Worm (Caenorhabditis elegans) whole organism, young adult: Measurements from ENCODE around the gene F13D12.3.
A peak's percentile ranks its signal among the peaks of the same experiment; 100 is the strongest.

ENCODE experiments used
- B0261.1 ChIP-seq: sonication (generic microtip); optimal IDR thresholded peaks from 2 replicates; lab custom pipeline; 2016; ENCODE audit warnings: mild to moderate bottlenecking, missing genetic modification characterization, moderate library complexity, missing compliant biosample characterization
- B0336.3 ChIP-seq: fragments of 200-800 bp; sonication (Bioruptor generic); IDR thresholded peaks from 2 replicates; pipeline ENCODE4 v1.3.6; 2022; ENCODE audit warnings: missing genetic modification characterization, missing compliant biosample characterization
- D2030.7 ChIP-seq: fragments of 200-800 bp; sonication (Bioruptor generic); IDR thresholded peaks from 2 replicates; pipeline ENCODE4 v1.3.6; 2022; ENCODE audit warnings: missing genetic modification reagents, missing genetic modification characterization, missing compliant biosample characterization
- F37B4.10 ChIP-seq: fragments of 200-800 bp; sonication (Bioruptor generic); IDR thresholded peaks from 2 replicates; pipeline ENCODE4 v1.3.6; 2022; ENCODE audit warnings: missing genetic modification characterization, missing compliant biosample characterization
- F39B2.1 ChIP-seq: fragments of 200-800 bp; sonication (Bioruptor generic); IDR thresholded peaks from 2 replicates; pipeline ENCODE4 v1.3.6; 2022; ENCODE audit warnings: missing genetic modification reagents, missing genetic modification characterization, missing compliant biosample characterization
- F52B5.7 ChIP-seq: sonication (generic microtip); optimal IDR thresholded peaks from 2 replicates; lab custom pipeline; 2016; ENCODE audit warnings: mild to moderate bottlenecking, missing genetic modification characterization, missing compliant biosample characterization
- F55B11.4 ChIP-seq: sonication (generic microtip); optimal IDR thresholded peaks from 2 replicates; lab custom pipeline; 2016; ENCODE audit warnings: missing compliant biosample characterization, missing genetic modification characterization, borderline replicate concordance; ENCODE audit not compliant: insufficient read depth
- K12H6.12 ChIP-seq: fragments of 200-800 bp; sonication (Bioruptor generic); optimal IDR thresholded peaks from 2 replicates; lab custom pipeline; 2018; ENCODE audit warnings: mild to moderate bottlenecking, missing genetic modification characterization, missing compliant biosample characterization
- ZK185.1 ChIP-seq: sonication (generic microtip); optimal IDR thresholded peaks from 2 replicates; lab custom pipeline; 2016; ENCODE audit warnings: mild to moderate bottlenecking, missing genetic modification characterization, missing compliant biosample characterization; ENCODE audit not compliant: poor library complexity, severe bottlenecking
- akir-1 ChIP-seq: fragments of 200-800 bp; sonication (Bioruptor generic); optimal IDR thresholded peaks from 2 replicates; lab custom pipeline; 2018; ENCODE audit warnings: mild to moderate bottlenecking, missing genetic modification characterization, moderate library complexity, missing compliant biosample characterization
- ama-1 ChIP-seq, 3 experiments: fragments of 150-350 bp in 1 of 3; sonication (generic microtip) in 2 of 3; optimal IDR thresholded peaks; 2 replicates each; lab custom pipeline; 2014 to 2018; ENCODE audit warnings: missing biosample characterization in 2 of 3, missing genetic modification characterization in 2 of 3, missing genetic modification reagents in 2 of 3
- aptf-3 ChIP-seq: fragments of 200-800 bp; sonication (Bioruptor generic); IDR thresholded peaks from 2 replicates; pipeline ENCODE4 v1.3.6; 2022; ENCODE audit warnings: missing genetic modification characterization, missing compliant biosample characterization
- atf-7 ChIP-seq: sonication (generic microtip); optimal IDR thresholded peaks from 2 replicates; lab custom pipeline; 2017; ENCODE audit warnings: mild to moderate bottlenecking, missing genetic modification characterization, missing compliant biosample characterization
- athp-1 ChIP-seq: sonication (generic microtip); optimal IDR thresholded peaks from 2 replicates; lab custom pipeline; 2017; ENCODE audit warnings: mild to moderate bottlenecking, missing genetic modification characterization, missing compliant biosample characterization
- attf-5 ChIP-seq: fragments of 200-800 bp; sonication (Bioruptor generic); optimal IDR thresholded peaks from 2 replicates; lab custom pipeline; 2018; ENCODE audit warnings: mild to moderate bottlenecking, missing genetic modification characterization, missing compliant biosample characterization
- attf-6 ChIP-seq: fragments of 200-800 bp; sonication (Bioruptor generic); IDR thresholded peaks from 2 replicates; pipeline ENCODE4 v1.3.6; 2022; ENCODE audit warnings: missing genetic modification reagents, missing genetic modification characterization, missing compliant biosample characterization
- ceh-100 ChIP-seq: fragments of 200-800 bp; sonication (Bioruptor generic); IDR thresholded peaks from 2 replicates; pipeline ENCODE4 v1.3.6; 2022; ENCODE audit warnings: missing genetic modification reagents, missing genetic modification characterization, missing compliant biosample characterization
- ceh-27 ChIP-seq: fragments of 200-800 bp; sonication (Bioruptor generic); optimal IDR thresholded peaks from 2 replicates; lab custom pipeline; 2018; ENCODE audit warnings: mild to moderate bottlenecking, missing genetic modification characterization, moderate library complexity, missing compliant biosample characterization
- ceh-40 ChIP-seq: fragments of 200-800 bp; sonication (Bioruptor generic); IDR thresholded peaks from 2 replicates; pipeline ENCODE4 v1.3.6; 2022; ENCODE audit warnings: missing genetic modification characterization, missing compliant biosample characterization
- die-1 ChIP-seq: sonication (generic microtip); optimal IDR thresholded peaks from 2 replicates; lab custom pipeline; 2016; ENCODE audit warnings: missing genotype, mild to moderate bottlenecking, missing genetic modification characterization, missing compliant biosample characterization
- dox-1 ChIP-seq: fragments of 200-800 bp; sonication (Bioruptor generic); IDR thresholded peaks from 2 replicates; pipeline ENCODE4 v1.3.6; 2022; ENCODE audit warnings: missing genetic modification reagents, missing genetic modification characterization, missing compliant biosample characterization
- efl-1 ChIP-seq: fragments of 150-350 bp; optimal IDR thresholded peaks from 2 replicates; lab custom pipeline; 2014; ENCODE audit warnings: missing biosample characterization, missing genetic modification reagents, missing genetic modification characterization
- egl-18 ChIP-seq: fragments of 200-800 bp; sonication (Bioruptor generic); IDR thresholded peaks from 2 replicates; pipeline ENCODE4 v1.3.6; 2022; ENCODE audit warnings: missing genetic modification reagents, missing genetic modification characterization, missing compliant biosample characterization
- egrh-3 ChIP-seq: fragments of 200-800 bp; sonication (Bioruptor generic); IDR thresholded peaks from 2 replicates; pipeline ENCODE4 v1.3.6; 2022; ENCODE audit warnings: missing genetic modification reagents, missing genetic modification characterization, missing compliant biosample characterization
- him-1 ChIP-seq: sonication (generic microtip); optimal IDR thresholded peaks from 2 replicates; lab custom pipeline; 2016; ENCODE audit warnings: missing genotype, missing genetic modification reagents, missing genetic modification characterization, missing compliant biosample characterization
- hlh-12 ChIP-seq: sonication (generic microtip); optimal IDR thresholded peaks from 2 replicates; lab custom pipeline; 2016; ENCODE audit warnings: missing genetic modification characterization, missing compliant biosample characterization
- lin-54 ChIP-seq: fragments of 200-800 bp; sonication (Bioruptor generic); optimal IDR thresholded peaks from 2 replicates; lab custom pipeline; 2018; ENCODE audit warnings: mild to moderate bottlenecking, missing genetic modification characterization, missing compliant biosample characterization
- lsy-27 ChIP-seq: sonication (generic microtip); optimal IDR thresholded peaks from 2 replicates; lab custom pipeline; 2017; ENCODE audit warnings: missing genetic modification characterization, mild to moderate bottlenecking, missing compliant biosample characterization, antibody characterized with exemption, missing genotype, borderline replicate concordance; ENCODE audit not compliant: insufficient read depth
- madf-10 ChIP-seq: sonication (generic microtip); optimal IDR thresholded peaks from 2 replicates; lab custom pipeline; 2016; ENCODE audit warnings: mild to moderate bottlenecking, missing genetic modification characterization, missing compliant biosample characterization
- madf-6 ChIP-seq: fragments of 200-800 bp; sonication (Bioruptor generic); IDR thresholded peaks from 2 replicates; pipeline ENCODE4 v1.3.6; 2022; ENCODE audit warnings: missing genetic modification reagents, missing genetic modification characterization, missing compliant biosample characterization
- mel-28 ChIP-seq: sonication (generic microtip); optimal IDR thresholded peaks from 2 replicates; lab custom pipeline; 2016; ENCODE audit warnings: borderline replicate concordance, mild to moderate bottlenecking, missing genetic modification characterization, missing compliant biosample characterization
- nfya-2 ChIP-seq: fragments of 200-800 bp; sonication (Bioruptor generic); IDR thresholded peaks from 2 replicates; pipeline ENCODE4 v1.3.6; 2022; ENCODE audit warnings: missing genetic modification reagents, missing genetic modification characterization, missing compliant biosample characterization
- nhr-179 ChIP-seq: sonication (generic microtip); optimal IDR thresholded peaks from 2 replicates; lab custom pipeline; 2016; ENCODE audit warnings: mild to moderate bottlenecking, missing genetic modification characterization, missing compliant biosample characterization
- nhr-80 ChIP-seq: sonication (generic microtip); optimal IDR thresholded peaks from 2 replicates; lab custom pipeline; 2016; ENCODE audit warnings: missing genetic modification characterization, missing compliant biosample characterization
- nhr-90 ChIP-seq: sonication (generic microtip); optimal IDR thresholded peaks from 2 replicates; lab custom pipeline; 2016; ENCODE audit warnings: missing genotype, mild to moderate bottlenecking, missing genetic modification characterization, missing compliant biosample characterization
- rec-8 ChIP-seq, 2 experiments: sonication (generic microtip); optimal IDR thresholded peaks; 2 replicates each; lab custom pipeline; 2016; ENCODE audit warnings: mild to moderate bottlenecking in 2 of 2, missing genetic modification characterization in 2 of 2, missing genetic modification reagents in 2 of 2, missing genotype in 2 of 2, missing biosample characterization in 1 of 2, missing compliant biosample characterization in 1 of 2, moderate library complexity in 1 of 2
- rpc-1 ChIP-seq, 2 experiments: fragments of 150-350 bp in 1 of 2; sonication (generic microtip) in 1 of 2; optimal IDR thresholded peaks; 2 replicates each; lab custom pipeline; 2014 to 2018; ENCODE audit warnings: missing biosample characterization in 1 of 2, missing genetic modification characterization in 1 of 2, missing genetic modification reagents in 1 of 2, missing genotype in 1 of 2
- snpc-1.3 ChIP-seq: sonication (generic microtip); optimal IDR thresholded peaks from 2 replicates; lab custom pipeline; 2017; ENCODE audit warnings: missing genetic modification characterization, mild to moderate bottlenecking, missing compliant biosample characterization, antibody characterized with exemption, moderate library complexity, missing genotype, missing genetic modification reagents; ENCODE audit not compliant: insufficient read depth
- snpc-4 ChIP-seq, 5 experiments: fragments of 150-350 bp in 1 of 5; sonication (generic microtip) in 4 of 5; optimal IDR thresholded peaks; 2 replicates each; lab custom pipeline; 2014 to 2018; ENCODE audit warnings: missing genetic modification characterization in 5 of 5, missing biosample characterization in 3 of 5, antibody characterized with exemption in 2 of 5, mild to moderate bottlenecking in 2 of 5, missing compliant biosample characterization in 2 of 5, missing genotype in 2 of 5, moderate library complexity in 2 of 5, missing genetic modification reagents in 1 of 5
- tbp1 ChIP-seq: fragments of 200-800 bp; sonication (Bioruptor generic); optimal IDR thresholded peaks from 2 replicates; lab custom pipeline; 2018; ENCODE audit warnings: mild to moderate bottlenecking, missing genetic modification characterization, missing compliant biosample characterization
- tbx-9 ChIP-seq: sonication (generic microtip); optimal IDR thresholded peaks from 2 replicates; lab custom pipeline; 2016; ENCODE audit warnings: borderline replicate concordance, missing genetic modification characterization, inconsistent platforms, missing compliant biosample characterization
- unc-62 ChIP-seq: fragments of 150-350 bp; optimal IDR thresholded peaks from 2 replicates; lab custom pipeline; 2014; ENCODE audit warnings: missing biosample characterization, missing genetic modification reagents, missing genetic modification characterization
- xnd-1 ChIP-seq: sonication (generic microtip); optimal IDR thresholded peaks from 2 replicates; lab custom pipeline; 2016; ENCODE audit warnings: missing genotype, missing genetic modification reagents, missing genetic modification characterization, missing compliant biosample characterization
- ztf-18 ChIP-seq: sonication (generic microtip); optimal IDR thresholded peaks from 2 replicates; lab custom pipeline; 2016; ENCODE audit warnings: missing genotype, mild to moderate bottlenecking, missing genetic modification characterization, missing compliant biosample characterization
- ztf-22 ChIP-seq: fragments of 200-800 bp; sonication (Bioruptor generic); optimal IDR thresholded peaks from 2 replicates; lab custom pipeline; 2018; ENCODE audit warnings: mild to moderate bottlenecking, missing genetic modification characterization, moderate library complexity, missing compliant biosample characterization
- ztf-26 ChIP-seq: sonication (generic microtip); optimal IDR thresholded peaks from 2 replicates; lab custom pipeline; 2017; ENCODE audit warnings: missing genetic modification characterization, missing compliant biosample characterization

The F13D12.3 gene

ce11 chrII:11749490-11750172, 29.4 kb downstream of the F13D12.3 start (continued):
- no peak for TF ChIP-seq snpc-1.3
- TF ChIP-seq F37B4.10, result no peak
- peak; percentile 89 for TF ChIP-seq egrh-3 (GFP tag; lab: Robert Waterston, UW)
- no peak for TF ChIP-seq madf-6 (GFP tag; lab: Robert Waterston, UW)
- no peak for TF ChIP-seq tbx-9 (tag; lab: Kevin White, UChicago)
- TF ChIP-seq lin-54, result peak; percentile 26
- no peak for TF ChIP-seq snpc-4 (GFP tag; optimal IDR thresholded peaks at IDR 0.05; lab: Kevin White, UChicago)
- peak in 3 of 4 experiments; percentile 51 to 74 (median 59) for TF ChIP-seq snpc-4 (tag; optimal IDR thresholded peaks at IDR 0.05; lab: Kevin White, UChicago)
- TF ChIP-seq unc-62 (GFP tag; lab: Kevin White, UChicago), result no peak
- no peak for TF ChIP-seq F39B2.1 (GFP tag; lab: Robert Waterston, UW)
- TF ChIP-seq ztf-26 (tag; lab: Kevin White, UChicago), result peak; percentile 2
- peak; percentile 84 for TF ChIP-seq dox-1
- TF ChIP-seq nfya-2 (GFP tag; lab: Robert Waterston, UW), result no peak
- no peak for TF ChIP-seq attf-6 (GFP tag; lab: Robert Waterston, UW)
- TF ChIP-seq mel-28 (tag; lab: Kevin White, UChicago), result no peak
- peak; percentile 76 for TF ChIP-seq ceh-27 (GFP tag; lab: Kevin White, UChicago)
- TF ChIP-seq F55B11.4 (tag; lab: Kevin White, UChicago), result no peak
- no peak for TF ChIP-seq lsy-27 (tag; lab: Kevin White, UChicago)
- peak; percentile 89 for TF ChIP-seq attf-5 (GFP tag; lab: Kevin White, UChicago)
- TF ChIP-seq rec-8 (tag; optimal IDR thresholded peaks at IDR 0.05; lab: Kevin White, UChicago), result no peak
- no peak for TF ChIP-seq nhr-179
- TF ChIP-seq F52B5.7 (tag; lab: Kevin White, UChicago), result peak; percentile 59
- peak; percentile 66 for TF ChIP-seq ztf-18 (tag; lab: Kevin White, UChicago)
- TF ChIP-seq ama-1 (optimal IDR thresholded peaks at IDR 0.05; lab: Kevin White, UChicago), result no peak
- no peak for TF ChIP-seq ama-1 (GFP tag; optimal IDR thresholded peaks at IDR 0.05; lab: Kevin White, UChicago)
- no peak for TF ChIP-seq D2030.7 (GFP tag; lab: Robert Waterston, UW)
- peak; percentile 63 for TF ChIP-seq akir-1 (GFP tag; lab: Kevin White, UChicago)
- peak; percentile 83 for TF ChIP-seq nhr-80 (tag; lab: Kevin White, UChicago)
- TF ChIP-seq madf-10 (tag; lab: Kevin White, UChicago), result peak; percentile 81
- peak; percentile 32 for TF ChIP-seq tbp1 (GFP tag; lab: Kevin White, UChicago)
- TF ChIP-seq athp-1 (tag; lab: Kevin White, UChicago), result peak; percentile 53
- peak; percentile 63 for TF ChIP-seq nhr-90
- peak; percentile 17 for TF ChIP-seq efl-1 (GFP tag; lab: Kevin White, UChicago)
- TF ChIP-seq ZK185.1 (tag; lab: Kevin White, UChicago), result peak; percentile 40
- 0 out of 2 replicates have a peak, but pooled peaks have one; percentile 24 for TF ChIP-seq ceh-100
- no peak for TF ChIP-seq rpc-1 (optimal IDR thresholded peaks at IDR 0.05; lab: Kevin White, UChicago)
- TF ChIP-seq rpc-1 (tag; optimal IDR thresholded peaks at IDR 0.05; lab: Kevin White, UChicago), result no peak
- TF ChIP-seq ceh-40 (GFP tag; lab: Robert Waterston, UW), result no peak
- no peak for TF ChIP-seq egl-18 (GFP tag; lab: Robert Waterston, UW)
- TF ChIP-seq B0261.1 (tag; lab: Kevin White, UChicago), result no peak
- TF ChIP-seq ztf-22 (GFP tag; lab: Kevin White, UChicago), result no peak
- no peak for TF ChIP-seq aptf-3 (GFP tag; lab: Robert Waterston, UW)
- TF ChIP-seq atf-7 (tag; lab: Kevin White, UChicago), result peak; percentile 75
- TF ChIP-seq K12H6.12 (tag; lab: Kevin White, UChicago), result peak; percentile 87
- TF ChIP-seq B0336.3, result peak; percentile 91
- TF ChIP-seq xnd-1 (tag; lab: Kevin White, UChicago), result no peak
- no peak for TF ChIP-seq hlh-12 (tag; lab: Kevin White, UChicago)
- no peak for TF ChIP-seq him-1 (tag; lab: Kevin White, UChicago)
- TF ChIP-seq die-1 (tag; lab: Kevin White, UChicago), result peak; percentile 60
